Worm (Caenorhabditis elegans) whole organism, early embryonic: ENCODE measurements around the gene cut-4.

Experiments
- B0310.2 ChIP-seq: sonication (generic microtip); optimal IDR thresholded peaks from 2 replicates; lab custom pipeline; 2016; ENCODE audit warnings: mild to moderate bottlenecking, missing genetic modification characterization, missing compliant biosample characterization
- F13C5.2 ChIP-seq: sonication (generic microtip); optimal IDR thresholded peaks from 2 replicates; lab custom pipeline; 2017; ENCODE audit warnings: mild to moderate bottlenecking, missing genetic modification characterization, inconsistent platforms, missing compliant biosample characterization
- aly-1 ChIP-seq: sonication (generic microtip); optimal IDR thresholded peaks from 2 replicates; lab custom pipeline; 2016; ENCODE audit warnings: missing genetic modification characterization, missing compliant biosample characterization
- ama-1 ChIP-seq: fragments of 150-350 bp; optimal IDR thresholded peaks from 2 replicates; lab custom pipeline; 2014
- ceh-13 ChIP-seq: fragments of 200-800 bp; sonication (Bioruptor generic); optimal IDR thresholded peaks from 2 replicates; lab custom pipeline; 2018; ENCODE audit warnings: mild to moderate bottlenecking, missing genetic modification characterization, missing compliant biosample characterization
- ceh-36 ChIP-seq: sonication (generic microtip); optimal IDR thresholded peaks from 2 replicates; lab custom pipeline; 2016; ENCODE audit warnings: missing genetic modification characterization, inconsistent platforms, missing compliant biosample characterization
- ets-7 ChIP-seq: sonication (generic microtip); optimal IDR thresholded peaks from 2 replicates; lab custom pipeline; 2016; ENCODE audit warnings: missing genotype, missing genetic modification characterization, missing compliant biosample characterization
- hmbx-1 ChIP-seq: sonication (generic microtip); optimal IDR thresholded peaks from 2 replicates; lab custom pipeline; 2016; ENCODE audit warnings: mild to moderate bottlenecking, missing genetic modification characterization, missing compliant biosample characterization
- hmg-4 ChIP-seq: fragments of 200-800 bp; sonication (Bioruptor generic); optimal IDR thresholded peaks from 2 replicates; lab custom pipeline; 2018; ENCODE audit warnings: mild to moderate bottlenecking, missing genetic modification characterization, missing compliant biosample characterization
- hnd-1 ChIP-seq: sonication (generic microtip); optimal IDR thresholded peaks from 2 replicates; lab custom pipeline; 2016; ENCODE audit warnings: missing genetic modification characterization, missing compliant biosample characterization
- pes-1 ChIP-seq: fragments of 200-800 bp; sonication (Bioruptor generic); IDR thresholded peaks from 2 replicates; pipeline ENCODE4 v1.3.6; 2022; ENCODE audit warnings: missing genetic modification reagents, missing genetic modification characterization, missing compliant biosample characterization
- scrt-1 ChIP-seq: fragments of 200-800 bp; sonication (Bioruptor generic); IDR thresholded peaks from 2 replicates; pipeline ENCODE4 v1.3.6; 2022; ENCODE audit warnings: missing genetic modification characterization, missing compliant biosample characterization
- sea-1 ChIP-seq: fragments of 200-800 bp; sonication (Bioruptor generic); conservative IDR thresholded peaks from 2 replicates; pipeline ENCODE4 v1.3.6; 2022; ENCODE audit warnings: missing genetic modification characterization, missing compliant biosample characterization
- tbx-11 ChIP-seq: fragments of 200-800 bp; sonication (Bioruptor generic); IDR thresholded peaks from 2 replicates; pipeline ENCODE4 v1.3.6; 2022; ENCODE audit warnings: missing genetic modification characterization, missing compliant biosample characterization
- tbx-37 ChIP-seq: fragments of 200-800 bp; sonication (Bioruptor generic); conservative IDR thresholded peaks from 2 replicates; pipeline ENCODE4 v1.3.6; 2022; ENCODE audit warnings: missing genetic modification reagents, missing genetic modification characterization, missing compliant biosample characterization
- tra-4 ChIP-seq: sonication (generic microtip); optimal IDR thresholded peaks from 2 replicates; lab custom pipeline; 2017; ENCODE audit warnings: missing genetic modification characterization, missing compliant biosample characterization

cut-4 gene

ce11 chrII:10485640-10486039 is 49.7 kb downstream of the cut-4 start:
- no peak for TF ChIP-seq ets-7 (tag; lab: Kevin White, UChicago)
- TF ChIP-seq tra-4 (tag; lab: Kevin White, UChicago): no peak
- TF ChIP-seq scrt-1 (GFP tag; lab: Robert Waterston, UW): no peak
- no peak for TF ChIP-seq hmg-4 (GFP tag; lab: Kevin White, UChicago)
- TF ChIP-seq pes-1: no peak
- TF ChIP-seq sea-1: no peak
- no peak for TF ChIP-seq ceh-36 (tag; lab: Kevin White, UChicago)
- no peak for TF ChIP-seq hnd-1 (tag; lab: Kevin White, UChicago)
- TF ChIP-seq ceh-13 (GFP tag; lab: Kevin White, UChicago): no peak
- no peak for TF ChIP-seq aly-1 (tag; lab: Kevin White, UChicago)
- TF ChIP-seq hmbx-1 (tag; lab: Kevin White, UChicago): no peak
- no peak for TF ChIP-seq B0310.2
- no peak for TF ChIP-seq ama-1 (lab: Kevin White, UChicago)
- no peak for TF ChIP-seq tbx-37 (GFP tag; lab: Robert Waterston, UW)

DNA sequence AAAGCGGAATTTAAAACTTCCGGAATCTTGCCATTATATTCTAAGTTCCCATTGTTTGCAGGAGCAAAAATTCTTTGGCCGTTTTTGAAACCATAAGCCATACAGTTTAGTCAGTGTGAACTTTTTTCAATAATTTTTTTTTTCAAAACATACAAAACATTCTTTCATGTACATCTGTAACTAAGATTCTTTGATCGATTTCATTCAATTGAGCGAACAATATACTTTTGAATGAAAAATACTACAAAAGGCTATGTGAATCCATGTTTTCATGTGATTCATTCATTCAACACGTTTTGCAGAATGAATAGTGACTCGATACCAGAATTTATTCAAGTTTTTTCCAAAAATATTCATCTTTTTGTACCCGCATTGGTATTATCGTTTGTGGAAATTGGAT is 50.8 kb downstream of the cut-4 start, which contains the start of gene ZK666.15:
ZK666.15 (plus strand) TSS at position 301 of the 400 bp plus-strand sequence.
- TF ChIP-seq F13C5.2 (no peak), hmg-4 (GFP tag; lab: Kevin White, UChicago) (no peak), tbx-11 (GFP tag; lab: Robert Waterston, UW) (no peak), sea-1 (no peak), tbx-37 (GFP tag; lab: Robert Waterston, UW) (no peak)
